Worm (Caenorhabditis elegans) whole organism, late embryonic: Measurements from ENCODE around the gene mth-1.

Experiments
- F13H6.1 ChIP-seq: sonication (generic microtip); optimal IDR thresholded peaks from 2 replicates; lab custom pipeline; 2016; ENCODE audit warnings: missing genetic modification characterization, missing compliant biosample characterization
- Y22D7AL.16 ChIP-seq: sonication (generic microtip); optimal IDR thresholded peaks from 2 replicates; lab custom pipeline; 2016; ENCODE audit warnings: missing genetic modification characterization, missing compliant biosample characterization
- ceh-18 ChIP-seq: sonication (generic microtip); optimal IDR thresholded peaks from 2 replicates; lab custom pipeline; 2016; ENCODE audit warnings: missing genetic modification characterization, missing compliant biosample characterization
- elt-2 ChIP-seq: sonication (generic microtip); optimal IDR thresholded peaks from 2 replicates; lab custom pipeline; 2016; ENCODE audit warnings: missing genetic modification reagents, missing genetic modification characterization, missing compliant biosample characterization
- fkh-10 ChIP-seq: fragments of 150-350 bp; optimal IDR thresholded peaks from 2 replicates; lab custom pipeline; 2014; ENCODE audit warnings: missing biosample characterization, missing genetic modification reagents, missing genetic modification characterization
- fkh-6 ChIP-seq: sonication (generic microtip); optimal IDR thresholded peaks from 2 replicates; lab custom pipeline; 2016; ENCODE audit warnings: missing genetic modification characterization, missing compliant biosample characterization
- gmeb-2 ChIP-seq: sonication (generic microtip); optimal IDR thresholded peaks from 2 replicates; lab custom pipeline; 2016; ENCODE audit warnings: missing genetic modification characterization, inconsistent platforms, missing compliant biosample characterization
- hlh-13 ChIP-seq: fragments of 200-800 bp; sonication (Bioruptor generic); optimal IDR thresholded peaks from 2 replicates; lab custom pipeline; 2018; ENCODE audit warnings: mild to moderate bottlenecking, missing genetic modification characterization, missing compliant biosample characterization
- pha-2 ChIP-seq: sonication (generic microtip); optimal IDR thresholded peaks from 2 replicates; lab custom pipeline; 2017; ENCODE audit warnings: mild to moderate bottlenecking, missing genetic modification characterization, missing compliant biosample characterization
- pqm-1 ChIP-seq: sonication (generic microtip); optimal IDR thresholded peaks from 2 replicates; lab custom pipeline; 2016; ENCODE audit warnings: missing genetic modification characterization, missing compliant biosample characterization
- rnt-1 ChIP-seq: sonication (generic microtip); optimal IDR thresholded peaks from 2 replicates; lab custom pipeline; 2016; ENCODE audit warnings: missing genetic modification characterization, missing compliant biosample characterization
- sox-2 ChIP-seq: fragments of 200-800 bp; sonication (Bioruptor generic); IDR thresholded peaks from 2 replicates; pipeline ENCODE4 v1.3.6; 2022; ENCODE audit warnings: missing genetic modification reagents, missing genetic modification characterization, missing compliant biosample characterization
- ttx-3 ChIP-seq: sonication (generic microtip); optimal IDR thresholded peaks from 2 replicates; lab custom pipeline; 2016; ENCODE audit warnings: missing genetic modification reagents, missing genetic modification characterization, missing compliant biosample characterization
- unc-86 ChIP-seq: sonication (generic microtip); optimal IDR thresholded peaks from 2 replicates; lab custom pipeline; 2016; ENCODE audit warnings: missing genetic modification characterization, missing compliant biosample characterization

- no peak for TF ChIP-seq fkh-6
- TF ChIP-seq unc-86, result no peak
- no peak for TF ChIP-seq pqm-1 (tag; lab: Kevin White, UChicago)
- no peak for TF ChIP-seq ceh-18
- no peak for TF ChIP-seq rnt-1 (tag; lab: Kevin White, UChicago)
- TF ChIP-seq hlh-13 (GFP tag; lab: Kevin White, UChicago), result no peak
- no peak for TF ChIP-seq elt-2 (tag; lab: Kevin White, UChicago)
- TF ChIP-seq Y22D7AL.16 (tag; lab: Kevin White, UChicago), result no peak
- TF ChIP-seq gmeb-2, result no peak
- no peak for TF ChIP-seq pha-2 (tag; lab: Kevin White, UChicago)
- no peak for TF ChIP-seq sox-2 (GFP tag; lab: Robert Waterston, UW)
- TF ChIP-seq ttx-3, result no peak
- no peak for TF ChIP-seq fkh-10 (GFP tag; lab: Kevin White, UChicago)
- TF ChIP-seq F13H6.1, result no peak
These were observed 48.3 kb downstream of the mth-1 start, which contains the start of gene R03H10.2 for ce11 chrII:4155112-4155823.
